Fruit fly (Drosophila melanogaster) whole organism, embryonic: Measurements from ENCODE around the gene CG13609.

Source experiments
- ATbp ChIP-seq: fragments of 200-800 bp; sonication (Bioruptor generic); optimal IDR thresholded peaks from 2 replicates; lab custom pipeline; 2017; ENCODE audit warnings: missing biosample characterization, mild to moderate bottlenecking, missing genetic modification characterization, missing genetic modification reagents
- CG1233 ChIP-seq: fragments of 200-800 bp; sonication (Bioruptor generic); optimal IDR thresholded peaks from 4 replicates; lab custom pipeline; 2018; ENCODE audit warnings: missing biosample characterization, mild to moderate bottlenecking, missing genetic modification characterization
- CG12769 ChIP-seq: fragments of 200-800 bp; sonication (Bioruptor generic); optimal IDR thresholded peaks from 2 replicates; lab custom pipeline; 2019; ENCODE audit warnings: missing biosample characterization, mild to moderate bottlenecking, missing genetic modification characterization, moderate library complexity
- CG13296 ChIP-seq: fragments of 200-800 bp; sonication (Bioruptor generic); optimal IDR thresholded peaks from 3 replicates; lab custom pipeline; 2018; ENCODE audit warnings: missing biosample characterization, mild to moderate bottlenecking, missing genetic modification characterization
- CG13424 ChIP-seq: fragments of 200-800 bp; sonication (Bioruptor generic); optimal IDR thresholded peaks from 2 replicates; lab custom pipeline; 2019; ENCODE audit warnings: missing biosample characterization, mild to moderate bottlenecking, missing genetic modification characterization, moderate library complexity
- CG14050 ChIP-seq: fragments of 200-800 bp; sonication (Bioruptor generic); IDR thresholded peaks from 3 replicates; pipeline ENCODE4 v1.3.6; 2022; ENCODE audit warnings: missing biosample characterization, missing genetic modification characterization
- CG15269 ChIP-seq: fragments of 200-800 bp; sonication (Bioruptor generic); optimal IDR thresholded peaks from 2 replicates; lab custom pipeline; 2018; ENCODE audit warnings: missing biosample characterization, mild to moderate bottlenecking, missing genetic modification characterization, moderate library complexity
- CG17361 ChIP-seq: fragments of 200-800 bp; sonication (Bioruptor generic); IDR thresholded peaks from 3 replicates; pipeline ENCODE4 v1.3.6; 2022; ENCODE audit warnings: missing biosample characterization, missing genetic modification characterization
- CG32532 ChIP-seq: fragments of 200-800 bp; sonication (Bioruptor generic); IDR thresholded peaks from 2 replicates; pipeline ENCODE4 v1.3.6; 2022; ENCODE audit warnings: missing biosample characterization, missing genetic modification characterization
- CG32772 ChIP-seq: fragments of 200-800 bp; sonication (Bioruptor generic); IDR thresholded peaks from 2 replicates; pipeline ENCODE4 v1.3.6; 2022; ENCODE audit warnings: missing biosample characterization, missing genetic modification characterization
- CG4820 ChIP-seq: fragments of 200-800 bp; sonication (Bioruptor generic); optimal IDR thresholded peaks from 3 replicates; lab custom pipeline; 2016; ENCODE audit warnings: missing biosample characterization, missing genetic modification characterization
- CG9797 ChIP-seq: fragments of 200-800 bp; sonication (Bioruptor generic); optimal IDR thresholded peaks from 3 replicates; lab custom pipeline; 2018; ENCODE audit warnings: missing biosample characterization, mild to moderate bottlenecking, missing genetic modification characterization
- CG9876 ChIP-seq: fragments of 200-800 bp; sonication (Bioruptor generic); optimal IDR thresholded peaks from 2 replicates; lab custom pipeline; 2016; ENCODE audit warnings: missing biosample characterization, missing genetic modification characterization
- D19B ChIP-seq: fragments of 200-800 bp; sonication (Bioruptor generic); optimal IDR thresholded peaks from 2 replicates; lab custom pipeline; 2017; ENCODE audit warnings: missing biosample characterization, mild to moderate bottlenecking, missing genetic modification characterization
- E2f1 ChIP-seq: fragments of 200-800 bp; sonication (Bioruptor generic); IDR thresholded peaks from 2 replicates; pipeline ENCODE4 v1.3.6; 2022; ENCODE audit warnings: missing biosample characterization, missing genetic modification characterization
- Ets97D ChIP-seq: fragments of 200-800 bp; sonication (Bioruptor generic); optimal IDR thresholded peaks from 3 replicates; lab custom pipeline; 2016; ENCODE audit warnings: missing biosample characterization, missing genetic modification characterization
- GATAe ChIP-seq: fragments of 200-800 bp; sonication (Bioruptor generic); conservative IDR thresholded peaks from 2 replicates; pipeline ENCODE4 v1.3.6; 2022; ENCODE audit warnings: missing biosample characterization, missing genetic modification characterization
- HLH3B ChIP-seq: fragments of 200-800 bp; sonication (Bioruptor generic); IDR thresholded peaks from 2 replicates; pipeline ENCODE4 v1.3.6; 2022; ENCODE audit warnings: missing biosample characterization, missing genetic modification characterization
- HLH4C ChIP-seq: fragments of 200-800 bp; sonication (Bioruptor generic); IDR thresholded peaks from 3 replicates; pipeline ENCODE4 v1.3.6; 2022; ENCODE audit warnings: missing biosample characterization, missing genetic modification characterization; ENCODE audit not compliant: partially characterized antibody
- Hand ChIP-seq: fragments of 200-800 bp; sonication (Bioruptor generic); optimal IDR thresholded peaks from 2 replicates; lab custom pipeline; 2017; ENCODE audit warnings: mild to moderate bottlenecking, missing biosample characterization, missing genetic modification reagents, missing genetic modification characterization
- Hr3 ChIP-seq: fragments of 200-800 bp; sonication (Bioruptor generic); optimal IDR thresholded peaks from 3 replicates; lab custom pipeline; 2016; ENCODE audit warnings: missing biosample characterization, missing genetic modification characterization
- Hr78 ChIP-seq, 2 experiments: fragments of 200-800 bp in 1 of 2; fragments of >200 bp in 1 of 2; sonication (Bioruptor generic) in 1 of 2; optimal IDR thresholded peaks; 2 replicates each; lab custom pipeline; 2017 to 2019; ENCODE audit warnings: missing biosample characterization in 2 of 2, missing genetic modification characterization in 2 of 2, mild to moderate bottlenecking in 1 of 2, moderate library complexity in 1 of 2
- Hsf ChIP-seq: fragments of 200-800 bp; sonication (Bioruptor generic); optimal IDR thresholded peaks from 3 replicates; lab custom pipeline; 2016; ENCODE audit warnings: missing biosample characterization, missing genetic modification characterization
- Mrtf ChIP-seq: fragments of 200-800 bp; sonication (Bioruptor generic); IDR thresholded peaks from 3 replicates; pipeline ENCODE4 v1.3.6; 2022; ENCODE audit warnings: missing biosample characterization, missing genetic modification characterization
- Nf-YC ChIP-seq: fragments of 200-800 bp; optimal IDR thresholded peaks from 3 replicates; lab custom pipeline; 2019; ENCODE audit warnings: missing biosample characterization, mild to moderate bottlenecking, missing genetic modification characterization, moderate library complexity
- Ptx1 ChIP-seq: fragments of 200-800 bp; sonication (Bioruptor generic); IDR thresholded peaks from 2 replicates; pipeline ENCODE4 v1.3.6; 2022; ENCODE audit warnings: missing biosample characterization, missing genetic modification characterization
- Usf ChIP-seq: fragments of 200-800 bp; sonication (Bioruptor generic); optimal IDR thresholded peaks from 2 replicates; lab custom pipeline; 2017; ENCODE audit warnings: missing genotype, missing biosample characterization, missing genetic modification characterization
- ap ChIP-seq: fragments of 200-800 bp; sonication (Bioruptor generic); IDR thresholded peaks from 2 replicates; pipeline ENCODE4 v1.3.6; 2022; ENCODE audit warnings: missing biosample characterization, missing genetic modification characterization
- ase ChIP-seq: fragments of 200-800 bp; sonication (Bioruptor generic); IDR thresholded peaks from 3 replicates; pipeline ENCODE4 v1.3.6; 2022; ENCODE audit warnings: missing biosample characterization, missing genetic modification characterization
- bab2 ChIP-seq: fragments of 200-800 bp; sonication (Bioruptor generic); optimal IDR thresholded peaks from 2 replicates; lab custom pipeline; 2016; ENCODE audit warnings: missing biosample characterization, missing genetic modification characterization
- bbx ChIP-seq: fragments of 200-800 bp; sonication (Bioruptor generic); IDR thresholded peaks from 2 replicates; pipeline ENCODE4 v1.3.6; 2022; ENCODE audit warnings: missing biosample characterization, missing genetic modification characterization; ENCODE audit not compliant: partially characterized antibody
- caup ChIP-seq: fragments of 200-800 bp; sonication (Bioruptor generic); optimal IDR thresholded peaks from 3 replicates; lab custom pipeline; 2017; ENCODE audit warnings: missing biosample characterization, mild to moderate bottlenecking, missing genetic modification characterization, moderate library complexity; ENCODE audit not compliant: severe bottlenecking
- ci ChIP-seq: fragments of 200-800 bp; sonication (Bioruptor generic); IDR thresholded peaks from 3 replicates; pipeline ENCODE4 v1.3.6; 2022; ENCODE audit warnings: missing biosample characterization, missing genetic modification characterization
- danr ChIP-seq: fragments of 200-800 bp; sonication (Bioruptor generic); IDR thresholded peaks from 2 replicates; pipeline ENCODE4 v1.3.6; 2022; ENCODE audit warnings: missing biosample characterization, missing genetic modification characterization
- esg ChIP-seq: fragments of 200-800 bp; sonication (Bioruptor generic); conservative IDR thresholded peaks from 2 replicates; pipeline ENCODE4 v1.3.6; 2022; ENCODE audit warnings: missing biosample characterization, missing genetic modification characterization
- exex ChIP-seq: fragments of 200-800 bp; sonication (Bioruptor generic); optimal IDR thresholded peaks from 4 replicates; lab custom pipeline; 2018; ENCODE audit warnings: missing biosample characterization, mild to moderate bottlenecking, missing genetic modification characterization, moderate library complexity
- grn ChIP-seq: fragments of 200-800 bp; sonication (Bioruptor generic); optimal IDR thresholded peaks from 3 replicates; lab custom pipeline; 2017; ENCODE audit warnings: missing biosample characterization, missing genetic modification characterization
- jumu ChIP-seq: fragments of 200-800 bp; sonication (Bioruptor generic); optimal IDR thresholded peaks from 3 replicates; lab custom pipeline; 2016; ENCODE audit warnings: missing biosample characterization, missing genetic modification characterization
- lab ChIP-seq: fragments of 200-800 bp; sonication (Bioruptor generic); optimal IDR thresholded peaks from 3 replicates; lab custom pipeline; 2017; ENCODE audit warnings: missing biosample characterization, missing genetic modification characterization, mild to moderate bottlenecking, moderate library complexity, missing genetic modification reagents
- maf-S ChIP-seq: fragments of 200-800 bp; sonication (Bioruptor generic); optimal IDR thresholded peaks from 2 replicates; lab custom pipeline; 2016; ENCODE audit warnings: missing biosample characterization, missing genetic modification characterization
- mirr ChIP-seq: fragments of 200-800 bp; sonication (Bioruptor generic); optimal IDR thresholded peaks from 3 replicates; lab custom pipeline; 2018; ENCODE audit warnings: missing biosample characterization, mild to moderate bottlenecking, missing genetic modification characterization
- onecut ChIP-seq: fragments of 200-800 bp; sonication (Bioruptor generic); IDR thresholded peaks from 2 replicates; pipeline ENCODE4 v1.3.6; 2022; ENCODE audit warnings: missing biosample characterization, missing genetic modification characterization
- sc ChIP-seq, 3 experiments: fragments of >200 bp in 2 of 3; fragments of 200-800 bp in 1 of 3; sonication (Bioruptor generic) in 1 of 3; optimal IDR thresholded peaks; 2 replicates in 2 of 3; 3 replicates in 1 of 3; lab custom pipeline; 2017; ENCODE audit warnings: mild to moderate bottlenecking in 1 of 3, missing biosample characterization in 1 of 3, missing genetic modification characterization in 1 of 3, missing genetic modification reagents in 1 of 3
- sd ChIP-seq: fragments of 200-800 bp; sonication (Bioruptor generic); optimal IDR thresholded peaks from 3 replicates; lab custom pipeline; 2018; ENCODE audit warnings: missing biosample characterization, mild to moderate bottlenecking, missing genetic modification characterization, moderate library complexity
- sr ChIP-seq: fragments of 200-800 bp; sonication (Bioruptor generic); IDR thresholded peaks from 3 replicates; pipeline ENCODE4 v1.3.6; 2022; ENCODE audit warnings: missing biosample characterization, missing genetic modification characterization
- sug ChIP-seq: fragments of 200-800 bp; optimal IDR thresholded peaks from 2 replicates; lab custom pipeline; 2019; ENCODE audit warnings: missing biosample characterization, mild to moderate bottlenecking, missing genetic modification characterization, moderate library complexity
- twi ChIP-seq: fragments of 200-800 bp; optimal IDR thresholded peaks from 2 replicates; lab custom pipeline; 2019; ENCODE audit warnings: missing biosample characterization, mild to moderate bottlenecking, missing genetic modification characterization, moderate library complexity
- wek ChIP-seq: fragments of 200-800 bp; sonication (Bioruptor generic); optimal IDR thresholded peaks from 3 replicates; lab custom pipeline; 2018; ENCODE audit warnings: missing biosample characterization, mild to moderate bottlenecking, missing genetic modification characterization, moderate library complexity

The CG13609 gene

dm6 chr3R:24267580-24268202, 40.9 kb downstream of the CG13609 start (continued):
- no peak for TF ChIP-seq HLH4C (GFP tag; lab: Robert Waterston, UW)
- TF ChIP-seq maf-S (GFP tag; lab: Kevin White, UChicago), result no peak
- TF ChIP-seq onecut, result no peak
- peak; percentile 20; the same call in 1 of the 2 replicates for TF ChIP-seq CG32532 (GFP tag; lab: Robert Waterston, UW)
- no peak for TF ChIP-seq jumu
- TF ChIP-seq Hr3, result no peak
- no peak for TF ChIP-seq Hand (GFP tag; lab: Kevin White, UChicago)
- no peak for TF ChIP-seq CG13424
- TF ChIP-seq CG1233 (GFP tag; lab: Kevin White, UChicago), result no peak
- no peak for TF ChIP-seq ap (GFP tag; lab: Robert Waterston, UW)
- TF ChIP-seq D19B (GFP tag; lab: Kevin White, UChicago), result no peak
- no peak for TF ChIP-seq CG14050 (GFP tag; lab: Robert Waterston, UW)
- no peak for TF ChIP-seq Mrtf
- no peak for TF ChIP-seq CG32772 (GFP tag; lab: Robert Waterston, UW)
- no peak for TF ChIP-seq Usf
- TF ChIP-seq sr (GFP tag; lab: Robert Waterston, UW), result no peak
- TF ChIP-seq Ptx1 (GFP tag; lab: Robert Waterston, UW), result 0 out of 2 replicates have a peak, but pooled peaks have one; percentile 12
- no peak for TF ChIP-seq bbx (GFP tag; lab: Robert Waterston, UW)
- TF ChIP-seq CG9876, result no peak
- TF ChIP-seq HLH3B (GFP tag; lab: Robert Waterston, UW), result 0 out of 2 replicates have a peak, but pooled peaks have one; percentile 14
- TF ChIP-seq GATAe (GFP tag; lab: Robert Waterston, UW), result no peak
- TF ChIP-seq bab2 (GFP tag; lab: Kevin White, UChicago), result no peak
- TF ChIP-seq Hsf (GFP tag; lab: Kevin White, UChicago), result no peak
- TF ChIP-seq CG17361, result no peak
- no peak for TF ChIP-seq ase (GFP tag; lab: Robert Waterston, UW)
- no peak for TF ChIP-seq CG9797 (GFP tag; lab: Kevin White, UChicago)
- no peak for TF ChIP-seq danr (GFP tag; lab: Robert Waterston, UW)
- no peak for TF ChIP-seq CG15269 (tag; lab: Kevin White, UChicago)
- no peak for TF ChIP-seq Ets97D
- no peak for TF ChIP-seq E2f1 (GFP tag; lab: Robert Waterston, UW)

- TF ChIP-seq mirr, result peak; percentile 37
- peak; percentile 5 for TF ChIP-seq caup (GFP tag; lab: Kevin White, UChicago)
- peak; percentile 50 for TF ChIP-seq lab (GFP tag; lab: Kevin White, UChicago)
- TF ChIP-seq E2f1 (GFP tag; lab: Robert Waterston, UW), result no peak
- TF ChIP-seq twi (tag; lab: Kevin White, UChicago), result peak; percentile 99
- peak; percentile 54 for TF ChIP-seq sug (tag; lab: Kevin White, UChicago)
- peak in 1 of 2 experiments; percentile 1 for TF ChIP-seq Hr78 (GFP tag; optimal IDR thresholded peaks at IDR 0.05; lab: Kevin White, UChicago)
- TF ChIP-seq grn (GFP tag; lab: Kevin White, UChicago), result peak; percentile 31
- TF ChIP-seq sc (optimal IDR thresholded peaks at IDR 0.05; lab: Kevin White, UChicago), result no peak
- no peak for TF ChIP-seq sc (GFP tag; optimal IDR thresholded peaks at IDR 0.05; lab: Kevin White, UChicago)
- TF ChIP-seq ci (GFP tag; lab: Robert Waterston, UW), result peak; percentile 61; the same call in 1 of the 3 replicates
- TF ChIP-seq CG13296 (GFP tag; lab: Kevin White, UChicago), result peak; percentile 17
- peak; percentile 51 for TF ChIP-seq sd (tag; lab: Kevin White, UChicago)
- TF ChIP-seq esg (GFP tag; lab: Robert Waterston, UW), result no peak
- no peak for TF ChIP-seq Nf-YC (tag; lab: Kevin White, UChicago)
- peak; percentile 5 for TF ChIP-seq ATbp (GFP tag; lab: Kevin White, UChicago)
- peak; percentile 13 for TF ChIP-seq CG12769
- peak; percentile 1 for TF ChIP-seq CG15269 (tag; lab: Kevin White, UChicago)
- peak; percentile 85 for TF ChIP-seq exex (tag; lab: Kevin White, UChicago)
- peak; percentile 40 for TF ChIP-seq wek
- TF ChIP-seq CG4820 (GFP tag; lab: Kevin White, UChicago), result no peak
- TF ChIP-seq GATAe (GFP tag; lab: Robert Waterston, UW), result peak; percentile 47; the same call in 1 of the 2 replicates
Measured at dm6 chr3R:24268293-24268692, 41.5 kb downstream of the CG13609 start.
